Worm (Caenorhabditis elegans) whole organism, young adult: Measurements from ENCODE around the gene Y39A1A.3.

Source experiments
- B0336.3 ChIP-seq: fragments of 200-800 bp; sonication (Bioruptor generic); IDR thresholded peaks from 2 replicates; pipeline ENCODE4 v1.3.6; 2022; ENCODE audit warnings: missing genetic modification characterization, missing compliant biosample characterization
- D2030.7 ChIP-seq: fragments of 200-800 bp; sonication (Bioruptor generic); IDR thresholded peaks from 2 replicates; pipeline ENCODE4 v1.3.6; 2022; ENCODE audit warnings: missing genetic modification reagents, missing genetic modification characterization, missing compliant biosample characterization
- athp-1 ChIP-seq: sonication (generic microtip); optimal IDR thresholded peaks from 2 replicates; lab custom pipeline; 2017; ENCODE audit warnings: mild to moderate bottlenecking, missing genetic modification characterization, missing compliant biosample characterization
- lag-1 ChIP-seq: fragments of 200-800 bp; sonication (Bioruptor generic); IDR thresholded peaks from 2 replicates; pipeline ENCODE4 v1.3.6; 2022; ENCODE audit warnings: missing genetic modification reagents, missing genetic modification characterization, missing compliant biosample characterization
- let-526 ChIP-seq: fragments of 200-800 bp; sonication (Bioruptor generic); IDR thresholded peaks from 2 replicates; pipeline ENCODE4 v1.3.6; 2022; ENCODE audit warnings: missing genetic modification reagents, missing genetic modification characterization, missing compliant biosample characterization
- nhr-120 ChIP-seq: fragments of 200-800 bp; sonication (Bioruptor generic); IDR thresholded peaks from 2 replicates; pipeline ENCODE4 v1.3.6; 2022; ENCODE audit warnings: missing genetic modification characterization, missing compliant biosample characterization
- pha-4 ChIP-seq: fragments of 150-350 bp; sonication (generic microtip); optimal IDR thresholded peaks from 2 replicates; lab custom pipeline; 2014; ENCODE audit warnings: missing biosample characterization, missing genetic modification reagents, missing genetic modification characterization
- snpc-3.4 ChIP-seq: sonication (generic microtip); optimal IDR thresholded peaks from 2 replicates; lab custom pipeline; 2017; ENCODE audit warnings: missing genetic modification characterization, mild to moderate bottlenecking, missing compliant biosample characterization, antibody characterized with exemption, moderate library complexity, missing genotype, missing genetic modification reagents
- snpc-4 ChIP-seq, 5 experiments: fragments of 150-350 bp in 1 of 5; sonication (generic microtip) in 4 of 5; optimal IDR thresholded peaks; 2 replicates each; lab custom pipeline; 2014 to 2018; ENCODE audit warnings: missing genetic modification characterization in 5 of 5, missing biosample characterization in 3 of 5, antibody characterized with exemption in 2 of 5, mild to moderate bottlenecking in 2 of 5, missing compliant biosample characterization in 2 of 5, missing genotype in 2 of 5, moderate library complexity in 2 of 5, missing genetic modification reagents in 1 of 5
- unc-62 ChIP-seq: fragments of 150-350 bp; optimal IDR thresholded peaks from 2 replicates; lab custom pipeline; 2014; ENCODE audit warnings: missing biosample characterization, missing genetic modification reagents, missing genetic modification characterization
- zfh-2 ChIP-seq: fragments of 200-800 bp; sonication (Bioruptor generic); conservative IDR thresholded peaks from 2 replicates; pipeline ENCODE4 v1.3.6; 2022; ENCODE audit warnings: missing genetic modification reagents, missing genetic modification characterization, missing compliant biosample characterization
- ztf-22 ChIP-seq: fragments of 200-800 bp; sonication (Bioruptor generic); optimal IDR thresholded peaks from 2 replicates; lab custom pipeline; 2018; ENCODE audit warnings: mild to moderate bottlenecking, missing genetic modification characterization, moderate library complexity, missing compliant biosample characterization

DNA sequence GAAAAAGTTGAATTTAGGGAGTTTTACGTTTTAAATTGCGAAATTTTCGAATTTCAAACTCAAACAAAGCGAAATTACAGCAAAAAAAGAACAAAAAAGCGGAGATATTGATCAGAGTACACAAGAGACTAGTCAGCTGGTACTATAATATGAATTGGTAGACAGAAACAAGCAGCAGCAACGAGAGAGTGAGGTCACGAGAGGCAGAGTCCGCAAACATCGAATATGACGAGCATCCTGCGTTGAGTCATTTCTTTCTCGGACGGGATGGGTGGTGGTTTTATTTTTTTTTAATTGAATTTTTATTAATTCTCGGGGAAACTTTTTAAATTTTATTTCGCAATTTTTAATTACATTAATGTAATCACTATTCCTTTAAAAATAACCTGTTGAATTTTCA lies 3.4 kb upstream of the Y39A1A.3 start:
- TF ChIP-seq nhr-120 (no peak), snpc-4 (GFP tag; optimal IDR thresholded peaks at IDR 0.05; lab: Kevin White, UChicago) (no peak), snpc-4 (tag; optimal IDR thresholded peaks at IDR 0.05; lab: Kevin White, UChicago) (peak in 1 of 4 experiments; percentile 2), lag-1 (GFP tag; lab: Robert Waterston, UW) (no peak), D2030.7 (no peak), snpc-3.4 (tag; lab: Kevin White, UChicago) (no peak), athp-1 (tag; lab: Kevin White, UChicago) (no peak), ztf-22 (no peak), B0336.3 (GFP tag; lab: Robert Waterston, UW) (0 out of 2 replicates have a peak, but pooled peaks have one; percentile 28), zfh-2 (no peak), unc-62 (no peak), let-526 (no peak), pha-4 (peak; percentile 32)
